Worm (Caenorhabditis elegans) whole organism, L3 larva: ENCODE data around the gene hda-4.

ENCODE experiments used
- ama-1 ChIP-seq: fragments of 150-350 bp; optimal IDR thresholded peaks from 2 replicates; lab custom pipeline; 2018
- ceh-82 ChIP-seq: fragments of 150-350 bp; optimal IDR thresholded peaks from 2 replicates; lab custom pipeline; 2014; ENCODE audit warnings: missing biosample characterization, missing genetic modification characterization
- lin-39 ChIP-seq: fragments of 150-350 bp; optimal IDR thresholded peaks from 2 replicates; lab custom pipeline; 2018; ENCODE audit warnings: missing biosample characterization, missing genetic modification reagents, missing genetic modification characterization
- skn-1 ChIP-seq: fragments of 150-350 bp; optimal IDR thresholded peaks from 2 replicates; lab custom pipeline; 2014; ENCODE audit warnings: missing biosample characterization, missing genetic modification characterization
- unc-39 ChIP-seq: sonication (generic microtip); optimal IDR thresholded peaks from 4 replicates; lab custom pipeline; 2017; ENCODE audit warnings: missing biosample characterization, missing genetic modification characterization

- TF ChIP-seq skn-1 (no peak), lin-39 (tag; lab: Kevin White, UChicago) (no peak), ama-1 (lab: Kevin White, UChicago) (no peak), unc-39 (tag; lab: Kevin White, UChicago) (no peak), ceh-82 (tag; lab: Kevin White, UChicago) (no peak)
These were observed 5.6 kb downstream of the hda-4 start for ce11 chrX:16734970-16735369.
